Worm (Caenorhabditis elegans) whole organism, L3 larva: ENCODE measurements around the gene ensh-1.

Source experiments
- ZK546.5 ChIP-seq: sonication (generic microtip); optimal IDR thresholded peaks from 2 replicates; lab custom pipeline; 2017; ENCODE audit warnings: missing biosample characterization, missing genetic modification characterization
- aly-2 ChIP-seq: fragments of 150-350 bp; optimal IDR thresholded peaks from 2 replicates; lab custom pipeline; 2014; ENCODE audit warnings: missing biosample characterization, missing genetic modification characterization
- ama-1 ChIP-seq: fragments of 150-350 bp; optimal IDR thresholded peaks from 2 replicates; lab custom pipeline; 2018
- ceh-16 ChIP-seq: sonication (generic microtip); optimal IDR thresholded peaks from 2 replicates; lab custom pipeline; 2017; ENCODE audit warnings: missing biosample characterization, missing genetic modification characterization
- ceh-9 ChIP-seq: sonication (generic microtip); optimal IDR thresholded peaks from 2 replicates; lab custom pipeline; 2018; ENCODE audit warnings: missing biosample characterization, missing genetic modification characterization
- egl-5 ChIP-seq: fragments of 150-350 bp; optimal IDR thresholded peaks from 2 replicates; lab custom pipeline; 2017; ENCODE audit warnings: missing biosample characterization, missing genetic modification reagents, missing genetic modification characterization, inconsistent platforms
- elt-1 ChIP-seq: fragments of 150-350 bp; optimal IDR thresholded peaks from 2 replicates; lab custom pipeline; 2014; ENCODE audit warnings: missing biosample characterization, missing genetic modification characterization
- eor-1 ChIP-seq, 2 experiments: fragments of 150-350 bp; optimal IDR thresholded peaks; 2 replicates each; lab custom pipeline; 2014 to 2018; ENCODE audit warnings: missing biosample characterization in 2 of 2, missing genetic modification characterization in 2 of 2
- fkh-10 ChIP-seq: sonication (generic microtip); optimal IDR thresholded peaks from 2 replicates; lab custom pipeline; 2017; ENCODE audit warnings: missing biosample characterization, missing genetic modification reagents, missing genetic modification characterization
- hmg-11 ChIP-seq: sonication (generic microtip); optimal IDR thresholded peaks from 2 replicates; lab custom pipeline; 2016; ENCODE audit warnings: missing genetic modification characterization, missing compliant biosample characterization
- lin-15B ChIP-seq: fragments of 150-350 bp; optimal IDR thresholded peaks from 2 replicates; lab custom pipeline; 2014; ENCODE audit warnings: missing biosample characterization, missing genetic modification characterization
- lin-39 ChIP-seq: fragments of 150-350 bp; optimal IDR thresholded peaks from 2 replicates; lab custom pipeline; 2018; ENCODE audit warnings: missing biosample characterization, missing genetic modification reagents, missing genetic modification characterization
- lsy-12 ChIP-seq: sonication (generic microtip); optimal IDR thresholded peaks from 2 replicates; lab custom pipeline; 2016; ENCODE audit warnings: mild to moderate bottlenecking, missing genetic modification characterization, missing compliant biosample characterization
- nfya-1 ChIP-seq: sonication (generic microtip); optimal IDR thresholded peaks from 2 replicates; lab custom pipeline; 2017; ENCODE audit warnings: missing genetic modification characterization, mild to moderate bottlenecking, missing compliant biosample characterization, antibody characterized with exemption, moderate library complexity; ENCODE audit not compliant: insufficient read depth
- nhr-12 ChIP-seq: fragments of 150-350 bp; optimal IDR thresholded peaks from 2 replicates; lab custom pipeline; 2014; ENCODE audit warnings: missing biosample characterization, missing genetic modification characterization
- nhr-23 ChIP-seq: fragments of 150-350 bp; optimal IDR thresholded peaks from 2 replicates; lab custom pipeline; 2014; ENCODE audit warnings: missing biosample characterization, missing genetic modification reagents, missing genetic modification characterization
- nhr-237 ChIP-seq: fragments of 150-350 bp; optimal IDR thresholded peaks from 2 replicates; lab custom pipeline; 2014; ENCODE audit warnings: missing biosample characterization, missing genetic modification characterization
- nhr-28 ChIP-seq: fragments of 150-350 bp; optimal IDR thresholded peaks from 2 replicates; lab custom pipeline; 2014; ENCODE audit warnings: missing biosample characterization, missing genetic modification characterization
- nhr-43 ChIP-seq: sonication (generic microtip); optimal IDR thresholded peaks from 2 replicates; lab custom pipeline; 2016; ENCODE audit warnings: mild to moderate bottlenecking, missing genetic modification characterization, missing compliant biosample characterization; ENCODE audit not compliant: poor library complexity, severe bottlenecking
- nhr-76 ChIP-seq: fragments of 150-350 bp; sonication (generic microtip); optimal IDR thresholded peaks from 5 replicates; lab custom pipeline; 2014; ENCODE audit warnings: missing biosample characterization, missing genetic modification characterization
- pha-4 ChIP-seq: fragments of 150-350 bp; optimal IDR thresholded peaks from 2 replicates; lab custom pipeline; 2014; ENCODE audit warnings: missing biosample characterization, missing genetic modification reagents, missing genetic modification characterization
- pqm-1 ChIP-seq: fragments of 150-350 bp; optimal IDR thresholded peaks from 2 replicates; lab custom pipeline; 2017; ENCODE audit warnings: missing biosample characterization, missing genetic modification characterization, inconsistent platforms
- skn-1 ChIP-seq: fragments of 150-350 bp; optimal IDR thresholded peaks from 2 replicates; lab custom pipeline; 2014; ENCODE audit warnings: missing biosample characterization, missing genetic modification characterization
- tbx-2 ChIP-seq: sonication (generic microtip); optimal IDR thresholded peaks from 2 replicates; lab custom pipeline; 2016; ENCODE audit warnings: mild to moderate bottlenecking, missing genetic modification characterization, missing compliant biosample characterization
- unc-39 ChIP-seq: sonication (generic microtip); optimal IDR thresholded peaks from 4 replicates; lab custom pipeline; 2017; ENCODE audit warnings: missing biosample characterization, missing genetic modification characterization
- unc-62 ChIP-seq: fragments of 150-350 bp; sonication (generic microtip); optimal IDR thresholded peaks from 4 replicates; lab custom pipeline; 2014; ENCODE audit warnings: missing biosample characterization, missing genetic modification reagents, missing genetic modification characterization
- ztf-11 ChIP-seq: fragments of 150-350 bp; optimal IDR thresholded peaks from 2 replicates; lab custom pipeline; 2014; ENCODE audit warnings: missing biosample characterization, missing genetic modification characterization

ensh-1 gene

ce11 chrX:8905089-8905488 is at the start of gene ensh-1:
TSS of gene ensh-1 (plus strand) at chrX:8905389.
- TF ChIP-seq egl-5 (tag; lab: Kevin White, UChicago) (no peak), hmg-11 (tag; lab: Kevin White, UChicago) (no peak), ceh-16 (no peak), skn-1 (tag; lab: Kevin White, UChicago) (no peak), nhr-76 (tag; lab: Kevin White, UChicago) (no peak)
- TF ChIP-seq, all 47 proteins: peak for 0

ce11 chrX:8857904-8858612 is 47.1 kb upstream of the ensh-1 start, which contains the start of gene C06E2.5:
TSS of gene C06E2.5 (minus strand) at chrX:8857954.
- TF ChIP-seq elt-1 (tag; lab: Kevin White, UChicago): peak; percentile 95
- TF ChIP-seq unc-62 (GFP tag; lab: Kevin White, UChicago): no peak
- TF ChIP-seq lsy-12 (tag; lab: Kevin White, UChicago): no peak
- no peak for TF ChIP-seq ceh-16
- TF ChIP-seq eor-1 (tag; optimal IDR thresholded peaks at IDR 0.05; lab: Kevin White, UChicago): no peak
- peak; percentile 16 for TF ChIP-seq nhr-23 (tag; lab: Kevin White, UChicago)
- TF ChIP-seq ceh-9 (tag; lab: Kevin White, UChicago): no peak
- TF ChIP-seq fkh-10: no peak
- no peak for TF ChIP-seq unc-39 (tag; lab: Kevin White, UChicago)
- TF ChIP-seq skn-1 (tag; lab: Kevin White, UChicago): no peak
- no peak for TF ChIP-seq pha-4 (tag; lab: Kevin White, UChicago)

- no peak for TF ChIP-seq ztf-11
- TF ChIP-seq pha-4 (tag; lab: Kevin White, UChicago): peak; percentile 15
These were observed 45.7 kb upstream of the ensh-1 start for ce11 chrX:8859538-8859937.

ce11 chrX:8860958-8861357 is 44.2 kb upstream of the ensh-1 start, which contains the start of gene C06E2.9:
TSS of gene C06E2.9 (plus strand) at chrX:8861258.
- TF ChIP-seq ZK546.5 (tag; lab: Kevin White, UChicago) (no peak), nhr-76 (tag; lab: Kevin White, UChicago) (no peak), elt-1 (tag; lab: Kevin White, UChicago) (peak; percentile 9), nhr-23 (tag; lab: Kevin White, UChicago) (no peak), unc-62 (GFP tag; lab: Kevin White, UChicago) (no peak)

- TF ChIP-seq nhr-23 (tag; lab: Kevin White, UChicago) (no peak), nhr-12 (tag; lab: Kevin White, UChicago) (no peak)
- TF ChIP-seq, all 47 proteins: peak for 0
These were observed 38.6 kb upstream of the ensh-1 start, which contains the start of gene ins-9 for ce11 chrX:8866563-8866962. TSS of gene ins-9 (minus strand) at chrX:8866663.

- TF ChIP-seq nhr-76 (tag; lab: Kevin White, UChicago): no peak
- no peak for TF ChIP-seq tbx-2 (tag; lab: Kevin White, UChicago)
- TF ChIP-seq unc-39 (tag; lab: Kevin White, UChicago): no peak
- peak; percentile 58 for TF ChIP-seq nfya-1 (tag; lab: Kevin White, UChicago)
- peak; percentile 31 for TF ChIP-seq lin-39 (tag; lab: Kevin White, UChicago)
- TF ChIP-seq nhr-237 (tag; lab: Kevin White, UChicago): no peak
- peak; percentile 32 for TF ChIP-seq lin-15B (tag; lab: Kevin White, UChicago)
- no peak for TF ChIP-seq lsy-12 (tag; lab: Kevin White, UChicago)
These were observed 36.0 kb upstream of the ensh-1 start, which contains the start of the genes ubc-22 and ubc-21 for ce11 chrX:8869112-8869675. TSS of gene ubc-22 (minus strand) at chrX:8869162. TSS of gene ubc-21 (plus strand) at chrX:8869625.

- TF ChIP-seq egl-5 (tag; lab: Kevin White, UChicago) (no peak), nhr-28 (no peak), lin-39 (tag; lab: Kevin White, UChicago) (no peak), ceh-9 (tag; lab: Kevin White, UChicago) (no peak), eor-1 (tag; optimal IDR thresholded peaks at IDR 0.05; lab: Kevin White, UChicago) (no peak), nhr-43 (no peak), nhr-12 (tag; lab: Kevin White, UChicago) (no peak), nfya-1 (tag; lab: Kevin White, UChicago) (no peak), ama-1 (lab: Kevin White, UChicago) (no peak), lin-15B (tag; lab: Kevin White, UChicago) (no peak), aly-2 (tag; lab: Kevin White, UChicago) (no peak), pha-4 (tag; lab: Kevin White, UChicago) (no peak), pqm-1 (tag; lab: Kevin White, UChicago) (no peak), tbx-2 (tag; lab: Kevin White, UChicago) (no peak), ZK546.5 (tag; lab: Kevin White, UChicago) (no peak)
These were observed 30.4 kb upstream of the ensh-1 start, which contains the start of gene C06E2.1 for ce11 chrX:8874748-8875147. TSS of gene C06E2.1 (minus strand) at chrX:8874848.
